Worm (Caenorhabditis elegans) whole organism, late embryonic: ENCODE data around the gene exos-9.

Experiments used
- ceh-45 ChIP-seq: fragments of 200-800 bp; sonication (Bioruptor generic); IDR thresholded peaks from 2 replicates; pipeline ENCODE4 v1.3.6; 2022; ENCODE audit warnings: missing genetic modification reagents, missing genetic modification characterization, missing compliant biosample characterization
- tbx-2 ChIP-seq: sonication (generic microtip); optimal IDR thresholded peaks from 2 replicates; lab custom pipeline; 2016; ENCODE audit warnings: missing genetic modification characterization, missing compliant biosample characterization

DNA sequence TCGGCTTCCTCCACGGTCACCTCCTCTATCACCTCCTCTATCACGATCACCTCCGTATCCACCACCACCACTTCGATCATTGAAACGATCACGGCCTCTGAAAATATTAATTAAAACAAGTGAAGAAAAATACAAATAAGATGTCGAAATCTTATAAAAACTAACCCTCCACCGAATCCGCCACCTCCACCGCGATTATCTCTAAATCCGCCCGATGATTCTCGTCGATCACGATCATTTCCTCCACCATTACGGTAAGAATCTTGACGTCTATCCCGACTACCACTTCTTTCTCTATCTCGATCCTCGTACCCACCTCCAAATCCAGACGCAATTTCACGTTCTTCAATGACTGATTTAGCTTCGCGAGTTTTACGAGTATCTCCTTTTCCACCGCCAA is 38.6 kb downstream of the exos-9 start:
- no peak for TF ChIP-seq ceh-45 (GFP tag; lab: Robert Waterston, UW)
- TF ChIP-seq tbx-2: no peak
